Worm (Caenorhabditis elegans) whole organism, L4 larva: ENCODE data around the gene col-175.
A peak's percentile ranks its signal among the peaks of the same experiment; 100 is the strongest.

Experiments
- hif-1 ChIP-seq, 2 experiments: sonication (generic microtip); optimal IDR thresholded peaks; 2 replicates each; lab custom pipeline; 2016 to 2017; ENCODE audit warnings: missing compliant biosample characterization in 2 of 2, missing genetic modification characterization in 2 of 2, missing genetic modification reagents in 2 of 2, missing genotype in 2 of 2, mild to moderate bottlenecking in 1 of 2
- lin-39 ChIP-seq: fragments of 150-350 bp; optimal IDR thresholded peaks from 2 replicates; lab custom pipeline; 2014; ENCODE audit warnings: missing biosample characterization, missing genetic modification reagents, missing genetic modification characterization
- mdl-1 ChIP-seq, 2 experiments: fragments of 150-350 bp in 1 of 2; sonication (generic microtip) in 1 of 2; optimal IDR thresholded peaks; 2 replicates each; lab custom pipeline; 2014 to 2017; ENCODE audit warnings: missing biosample characterization in 2 of 2, missing genetic modification characterization in 2 of 2
- nhr-11 ChIP-seq: fragments of 150-350 bp; optimal IDR thresholded peaks from 2 replicates; lab custom pipeline; 2014; ENCODE audit warnings: missing biosample characterization, missing genetic modification characterization
- nhr-111 ChIP-seq: fragments of 200-800 bp; sonication (Bioruptor generic); optimal IDR thresholded peaks from 2 replicates; lab custom pipeline; 2018; ENCODE audit warnings: mild to moderate bottlenecking, missing genetic modification characterization, missing compliant biosample characterization
- nhr-42 ChIP-seq: fragments of 200-800 bp; sonication (Bioruptor generic); IDR thresholded peaks from 2 replicates; pipeline ENCODE4 v1.3.6; 2022; ENCODE audit warnings: missing genetic modification characterization, missing compliant biosample characterization
- nhr-6 ChIP-seq: fragments of 150-350 bp; optimal IDR thresholded peaks from 2 replicates; lab custom pipeline; 2014; ENCODE audit warnings: missing biosample characterization, missing genetic modification characterization
- pha-4 ChIP-seq, 2 experiments: fragments of 150-350 bp in 1 of 2; fragments of 200-800 bp in 1 of 2; sonication (Bioruptor generic) in 1 of 2; IDR thresholded peaks in 1 of 2; optimal IDR thresholded peaks in 1 of 2; 2 replicates each; pipeline versions ENCODE4 v1.3.6 to Lab custom; 2014 to 2022; ENCODE audit warnings: missing genetic modification characterization in 2 of 2, missing genetic modification reagents in 2 of 2, missing biosample characterization in 1 of 2, missing compliant biosample characterization in 1 of 2
- snpc-4 ChIP-seq: fragments of 150-350 bp; optimal IDR thresholded peaks from 2 replicates; lab custom pipeline; 2014; ENCODE audit warnings: missing biosample characterization, missing genetic modification characterization
- unc-62 ChIP-seq, 3 experiments: fragments of 150-350 bp in 1 of 3; sonication (generic microtip); optimal IDR thresholded peaks in 2 of 3; peaks in 1 of 3; 1 replicate in 1 of 3; 2 replicates in 2 of 3; lab custom pipeline; 2014 to 2017; ENCODE audit warnings: missing biosample characterization in 3 of 3, missing genetic modification characterization in 3 of 3, missing genetic modification reagents in 3 of 3, missing genotype in 1 of 3
- ztf-11 ChIP-seq: fragments of 150-350 bp; optimal IDR thresholded peaks from 2 replicates; lab custom pipeline; 2014; ENCODE audit warnings: missing biosample characterization, missing genetic modification characterization

DNA sequence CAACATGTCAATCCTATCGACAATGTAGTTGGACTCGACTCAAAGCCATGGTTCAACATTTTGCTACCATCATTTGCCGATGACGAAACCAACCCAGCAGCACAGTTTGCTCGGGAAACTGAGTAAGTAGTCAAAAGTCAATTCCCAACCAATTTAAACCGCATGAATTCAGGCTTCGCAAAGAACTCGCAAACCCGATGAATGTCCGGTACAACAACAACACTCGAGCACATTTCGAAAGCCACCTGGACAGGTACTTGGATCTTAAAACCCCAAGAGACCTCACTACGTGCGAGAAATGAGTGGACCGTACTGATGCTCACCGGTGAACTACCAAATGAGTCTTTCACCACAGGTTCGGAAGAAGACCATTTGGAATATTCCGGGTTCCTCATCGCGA lies 40.3 kb downstream of the col-175 start:
- TF ChIP-seq mdl-1 (tag; optimal IDR thresholded peaks at IDR 0.05; lab: Kevin White, UChicago) (no peak), nhr-111 (GFP tag; lab: Kevin White, UChicago) (no peak), nhr-11 (tag; lab: Kevin White, UChicago) (no peak), hif-1 (tag; optimal IDR thresholded peaks at IDR 0.05; lab: Kevin White, UChicago) (no peak), unc-62 (GFP tag; optimal IDR thresholded peaks at IDR 0.05 in 1 of 2; lab: Kevin White, UChicago) (peak in 1 of 2 experiments; percentile 70), unc-62 (tag; optimal IDR thresholded peaks at IDR 0.05; lab: Kevin White, UChicago) (no peak), nhr-42 (GFP tag; lab: Robert Waterston, UW) (no peak), snpc-4 (tag; lab: Kevin White, UChicago) (no peak), lin-39 (tag; lab: Kevin White, UChicago) (no peak), nhr-6 (tag; lab: Kevin White, UChicago) (no peak), pha-4 (GFP tag; IDR thresholded peaks at IDR 0.05; lab: Robert Waterston, UW) (no peak), pha-4 (tag; optimal IDR thresholded peaks at IDR 0.05; lab: Kevin White, UChicago) (no peak), ztf-11 (tag; lab: Kevin White, UChicago) (no peak)
